Worm (Caenorhabditis elegans) whole organism, L4/young adult: ENCODE measurements around the gene F42H10.3.

Experiments
- W03F9.2 ChIP-seq: fragments of 150-350 bp; optimal IDR thresholded peaks from 2 replicates; lab custom pipeline; 2014; ENCODE audit warnings: missing biosample characterization, missing genetic modification characterization
- him-1 ChIP-seq: sonication (generic microtip); optimal IDR thresholded peaks from 2 replicates; lab custom pipeline; 2016; ENCODE audit warnings: missing genotype, missing genetic modification reagents, missing genetic modification characterization, missing compliant biosample characterization

DNA sequence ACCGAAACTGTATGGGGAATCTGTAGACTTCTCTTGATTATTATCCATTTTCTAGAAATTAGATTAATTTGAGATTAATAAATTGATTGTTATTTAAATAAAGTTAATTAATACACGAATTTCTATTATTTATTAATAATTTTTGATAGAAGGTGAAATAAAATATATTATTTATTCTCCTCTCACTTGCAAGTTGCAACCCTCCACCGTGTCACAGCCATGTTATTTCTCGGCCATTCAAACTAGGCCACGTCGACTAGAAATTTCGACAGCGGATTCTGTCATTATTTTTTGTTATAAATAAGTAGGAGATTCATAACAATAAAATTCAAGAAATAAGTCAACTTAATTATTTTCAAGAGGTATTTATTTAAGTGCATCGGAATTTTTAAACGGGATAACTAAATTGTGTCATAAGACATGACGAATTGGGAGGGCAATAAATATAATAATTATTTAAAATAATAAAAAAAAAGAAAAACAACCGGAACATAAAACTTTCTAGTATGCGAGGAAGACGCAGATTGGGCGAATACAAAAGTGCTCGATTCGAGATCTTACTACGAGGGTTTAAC, 40.3 kb upstream of the F42H10.3 start, which contains the start of gene ufbp-1:
- TF ChIP-seq him-1 (tag; lab: Kevin White, UChicago), result no peak
- TF ChIP-seq W03F9.2 (tag; lab: Kevin White, UChicago), result peak; percentile 91
